Worm (Caenorhabditis elegans) whole organism, L4 larva: ENCODE data around the gene F40H3.3.

Experiments
- ama-1 ChIP-seq: fragments of 150-350 bp; optimal IDR thresholded peaks from 2 replicates; lab custom pipeline; 2014; ENCODE audit warnings: inconsistent platforms, mixed read lengths
- ceh-82 ChIP-seq: sonication (generic microtip); optimal IDR thresholded peaks from 2 replicates; lab custom pipeline; 2017; ENCODE audit warnings: missing biosample characterization, missing genetic modification characterization
- egl-27 ChIP-seq: sonication (generic microtip); optimal IDR thresholded peaks from 3 replicates; lab custom pipeline; 2017; ENCODE audit warnings: missing biosample characterization, missing genetic modification reagents, missing genetic modification characterization
- nhr-11 ChIP-seq: fragments of 150-350 bp; optimal IDR thresholded peaks from 2 replicates; lab custom pipeline; 2014; ENCODE audit warnings: missing biosample characterization, missing genetic modification characterization
- nhr-77 ChIP-seq: fragments of 150-350 bp; optimal IDR thresholded peaks from 2 replicates; lab custom pipeline; 2014; ENCODE audit warnings: missing biosample characterization, missing genetic modification characterization
- ztf-11 ChIP-seq: fragments of 150-350 bp; optimal IDR thresholded peaks from 2 replicates; lab custom pipeline; 2014; ENCODE audit warnings: missing biosample characterization, missing genetic modification characterization

ce11 chrII:6122641-6123424 lies 48.5 kb upstream of the F40H3.3 start:
- no peak for TF ChIP-seq ceh-82 (tag; lab: Kevin White, UChicago)
- no peak for TF ChIP-seq nhr-11 (tag; lab: Kevin White, UChicago)
- TF ChIP-seq nhr-77: no peak
- TF ChIP-seq ztf-11: no peak
- no peak for TF ChIP-seq ama-1 (lab: Kevin White, UChicago)
- no peak for TF ChIP-seq egl-27 (tag; lab: Kevin White, UChicago)
